Worm (Caenorhabditis elegans): Measurements from ENCODE around the gene arid-1.

- TF ChIP-seq fos-1 (tag; optimal IDR thresholded peaks at IDR 0.05) (no peak), nhr-71 (tag; optimal IDR thresholded peaks at IDR 0.05) (no peak), mep-1 (tag; optimal IDR thresholded peaks at IDR 0.05) (no peak), elt-3 (tag; optimal IDR thresholded peaks at IDR 0.05) (no peak), pag-3 (tag; optimal IDR thresholded peaks at IDR 0.05; ENCODE audit: borderline replicate concordance, insufficient read depth) (no peak), nhr-237 (tag; optimal IDR thresholded peaks at IDR 0.05) (no peak), unc-62 (GFP tag; optimal IDR thresholded peaks at IDR 0.05) (no peak), zip-4 (GFP tag; optimal IDR thresholded peaks at IDR 0.05) (no peak), aha-1 (tag; optimal IDR thresholded peaks at IDR 0.05) (no peak), tbx-2 (tag; optimal IDR thresholded peaks at IDR 0.05) (no peak), lin-15B (tag; optimal IDR thresholded peaks at IDR 0.05) (no peak), ceh-63 (GFP tag; optimal IDR thresholded peaks at IDR 0.05) (no peak), lsy-2 (tag; optimal IDR thresholded peaks at IDR 0.05) (no peak), ces-1 (GFP tag; optimal IDR thresholded peaks at IDR 0.05) (no peak)
These were observed 34.7 kb upstream of the arid-1 start, which contains the start of gene W03F9.4 for ce11 chrV:151310-151709.
